Worm (Caenorhabditis elegans): ENCODE measurements around the gene ifc-2.

Gene ifc-2

ce11 chrX:593910-594447, 60.7 kb downstream of the ifc-2 start, which contains the start of gene F13C5.2:
Gene F13C5.2, plus strand, starts transcription at chrX:593960.
- TF ChIP-seq flt-1 (GFP tag; IDR thresholded peaks at IDR 0.05) (no peak), ztf-23 (GFP tag; IDR thresholded peaks at IDR 0.05) (no peak), cog-1 (tag; optimal IDR thresholded peaks at IDR 0.05) (no peak), tab-1 (GFP tag; IDR thresholded peaks at IDR 0.05) (peak; percentile 63; the same call in 1 of the 2 replicates)

DNA sequence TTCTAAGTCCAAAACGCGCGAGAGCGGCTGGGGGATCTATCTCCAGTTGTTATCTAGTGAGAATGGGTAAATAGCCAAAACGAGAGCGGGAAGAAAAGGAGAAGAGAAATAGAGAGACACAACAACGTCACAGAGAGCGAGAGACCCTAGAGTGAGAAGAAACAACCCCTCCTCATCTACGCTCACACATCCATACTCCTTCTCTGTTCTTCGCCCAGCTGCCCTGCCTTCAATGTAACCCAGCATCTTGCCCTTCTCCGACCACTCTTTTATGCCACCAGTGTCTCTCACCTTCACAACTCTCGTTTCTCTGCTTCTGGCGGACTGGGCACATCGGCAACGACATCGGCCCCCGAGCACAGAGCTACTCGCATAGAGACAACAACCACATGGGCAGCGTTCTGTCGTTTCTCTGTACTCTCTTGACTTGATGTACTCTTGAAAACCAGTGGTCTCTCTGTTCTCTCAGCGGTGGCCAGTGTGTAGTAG, 61.4 kb downstream of the ifc-2 start:
- TF ChIP-seq ztf-23 (GFP tag; IDR thresholded peaks at IDR 0.05) (peak; percentile 26; the same call in 1 of the 2 replicates), klf-2 (GFP tag; conservative IDR thresholded peaks at IDR 0.05) (no peak), flt-1 (GFP tag; IDR thresholded peaks at IDR 0.05) (peak; percentile 73), med-1 (GFP tag; optimal IDR thresholded peaks at IDR 0.05; ENCODE audit: insufficient read depth) (no peak), tab-1 (GFP tag; IDR thresholded peaks at IDR 0.05) (no peak), ztf-29 (GFP tag; IDR thresholded peaks at IDR 0.05) (no peak), cog-1 (tag; optimal IDR thresholded peaks at IDR 0.05) (peak; percentile 89)
